Fruit fly (Drosophila melanogaster) Kc167 (cell line): ENCODE measurements around the gene Rtel1.

Source experiments
- Myc ChIP-seq: fragments of >200 bp; optimal IDR thresholded peaks from 2 replicates; lab custom pipeline; 2017; ENCODE audit warnings: missing external identifiers
- Sin3A ChIP-seq: fragments of >200 bp; optimal IDR thresholded peaks from 2 replicates; lab custom pipeline; 2018; ENCODE audit warnings: missing external identifiers
- h ChIP-seq: fragments of >200 bp; optimal IDR thresholded peaks from 3 replicates; lab custom pipeline; 2018; ENCODE audit warnings: missing external identifiers
- insv ChIP-seq: fragments of >200 bp; optimal IDR thresholded peaks from 3 replicates; lab custom pipeline; 2018; ENCODE audit warnings: missing external identifiers
- psq ChIP-seq: fragments of >200 bp; optimal IDR thresholded peaks from 2 replicates; lab custom pipeline; 2017; ENCODE audit warnings: missing external identifiers
- ttk ChIP-seq: sonication (Bioruptor generic); optimal IDR thresholded peaks from 2 replicates; lab custom pipeline; 2017; ENCODE audit warnings: missing external identifiers

Gene Rtel1

dm6 chrX:5751949-5752348 lies 4.4 kb downstream of the Rtel1 start, which contains the start of gene CG15772:
Gene CG15772 (plus strand): TSS chrX:5752249.
- no peak for TF ChIP-seq psq (lab: Kevin White, UChicago)
- TF ChIP-seq ttk (lab: Kevin White, UChicago), result no peak
- no peak for TF ChIP-seq h
- TF ChIP-seq insv (lab: Kevin White, UChicago), result no peak
- no peak for TF ChIP-seq Myc (lab: Kevin White, UChicago)
- no peak for TF ChIP-seq Sin3A (lab: Kevin White, UChicago)

dm6 chrX:5752838-5753237 lies 5.3 kb downstream of the Rtel1 start:
- TF ChIP-seq psq (lab: Kevin White, UChicago) (no peak), h (no peak), Sin3A (lab: Kevin White, UChicago) (no peak), Myc (lab: Kevin White, UChicago) (no peak), insv (lab: Kevin White, UChicago) (no peak), ttk (lab: Kevin White, UChicago) (no peak)

- no peak for TF ChIP-seq Sin3A (lab: Kevin White, UChicago)
- no peak for TF ChIP-seq h
- TF ChIP-seq insv (lab: Kevin White, UChicago), result no peak
- TF ChIP-seq Myc (lab: Kevin White, UChicago), result no peak
Measured at dm6 chrX:5754837-5755828, 7.6 kb downstream of the Rtel1 start, which contains the start of the genes lin-52 and CG15771. Gene lin-52 (minus strand): TSS chrX:5754958. Gene CG15771 (plus strand): TSS chrX:5755574.

- TF ChIP-seq ttk (lab: Kevin White, UChicago) (no peak), Sin3A (lab: Kevin White, UChicago) (no peak), Myc (lab: Kevin White, UChicago) (no peak), insv (lab: Kevin White, UChicago) (no peak), psq (lab: Kevin White, UChicago) (no peak), h (no peak)
Measured at dm6 chrX:5756146-5756545, 8.6 kb downstream of the Rtel1 start.

- TF ChIP-seq Sin3A (lab: Kevin White, UChicago) (no peak), insv (lab: Kevin White, UChicago) (no peak), Myc (lab: Kevin White, UChicago) (no peak), h (no peak), psq (lab: Kevin White, UChicago) (no peak), ttk (lab: Kevin White, UChicago) (no peak)
Measured at dm6 chrX:5763443-5764000, 16.0 kb downstream of the Rtel1 start.

dm6 chrX:5764001-5764892 lies 16.7 kb downstream of the Rtel1 start, which contains the start of the genes MAPk-Ak2 and CG42699:
Gene MAPk-Ak2 (minus strand): TSS chrX:5764203.
Gene CG42699 (plus strand): TSS chrX:5764553.
- TF ChIP-seq Sin3A (lab: Kevin White, UChicago) (no peak), ttk (lab: Kevin White, UChicago) (no peak), psq (lab: Kevin White, UChicago) (no peak)

- TF ChIP-seq psq (lab: Kevin White, UChicago) (no peak), Sin3A (lab: Kevin White, UChicago) (no peak), ttk (lab: Kevin White, UChicago) (no peak), Myc (lab: Kevin White, UChicago) (no peak)
Measured at dm6 chrX:5766732-5767131, 19.2 kb downstream of the Rtel1 start.

- TF ChIP-seq ttk (lab: Kevin White, UChicago) (no peak), insv (lab: Kevin White, UChicago) (no peak)
Measured at dm6 chrX:5768602-5769251, 21.2 kb downstream of the Rtel1 start.

- no peak for TF ChIP-seq h
- no peak for TF ChIP-seq Myc (lab: Kevin White, UChicago)
- no peak for TF ChIP-seq insv (lab: Kevin White, UChicago)
- no peak for TF ChIP-seq psq (lab: Kevin White, UChicago)
- TF ChIP-seq Sin3A (lab: Kevin White, UChicago), result no peak
- no peak for TF ChIP-seq ttk (lab: Kevin White, UChicago)
Measured at dm6 chrX:5770730-5771181, 23.2 kb downstream of the Rtel1 start, which contains the start of gene CG3097. Gene CG3097 (minus strand): TSS chrX:5770780.

dm6 chrX:5772409-5772808 lies 24.9 kb downstream of the Rtel1 start:
- TF ChIP-seq insv (lab: Kevin White, UChicago) (no peak), Sin3A (lab: Kevin White, UChicago) (no peak), psq (lab: Kevin White, UChicago) (no peak), Myc (lab: Kevin White, UChicago) (no peak), ttk (lab: Kevin White, UChicago) (no peak), h (no peak)
